Worm (Caenorhabditis elegans): ENCODE data around the gene nep-1.
A peak's percentile ranks its signal among the peaks of the same experiment; 100 is the strongest.

DNA sequence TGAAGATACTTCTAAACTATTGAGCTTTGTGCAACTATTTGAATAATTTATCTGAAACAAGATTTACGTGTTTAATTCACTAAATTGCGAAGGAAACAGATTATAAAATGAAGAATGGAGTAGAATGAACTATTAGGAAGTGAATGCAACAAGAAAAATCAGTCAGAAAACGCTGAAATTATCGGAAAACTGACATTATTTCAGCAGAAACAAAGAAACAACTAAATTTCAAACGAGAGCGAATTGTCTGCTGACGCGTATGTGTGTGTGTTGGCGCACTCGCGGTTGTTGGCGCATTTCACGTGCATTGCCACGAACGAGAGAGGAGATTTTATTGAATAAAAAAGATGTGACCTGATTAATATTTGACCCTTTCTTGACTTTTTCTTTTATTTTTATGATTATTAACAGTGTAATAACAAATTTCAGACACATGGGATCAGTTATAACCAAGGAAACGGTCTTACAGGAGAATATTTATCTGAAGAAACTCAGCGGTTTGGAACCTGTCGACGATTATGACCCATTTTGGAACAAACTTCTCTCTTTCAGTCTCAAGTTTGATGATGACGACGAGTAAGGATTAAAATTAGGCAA lies 19.0 kb upstream of the nep-1 start, which contains the start of the genes trr-1 and C47D12.2:
- TF ChIP-seq ceh-48 (tag; optimal IDR thresholded peaks at IDR 0.05) = no peak
- TF ChIP-seq unc-86 (tag; optimal IDR thresholded peaks at IDR 0.05) = no peak
- TF ChIP-seq ets-4 (tag; optimal IDR thresholded peaks at IDR 0.05) = no peak
- no peak for TF ChIP-seq dve-1 (tag; optimal IDR thresholded peaks at IDR 0.05)
- TF ChIP-seq pha-4 (tag; optimal IDR thresholded peaks at IDR 0.05) = no peak
- no peak for TF ChIP-seq F13H6.1 (tag; optimal IDR thresholded peaks at IDR 0.05)
- no peak for TF ChIP-seq nhr-11 (tag; optimal IDR thresholded peaks at IDR 0.05)
- TF ChIP-seq unc-42 (tag; optimal IDR thresholded peaks at IDR 0.05) = peak; percentile 69
- TF ChIP-seq ceh-2 (tag; optimal IDR thresholded peaks at IDR 0.05) = no peak
- no peak for TF ChIP-seq lin-11 (tag; optimal IDR thresholded peaks at IDR 0.05)
- TF ChIP-seq lim-6 (tag; optimal IDR thresholded peaks at IDR 0.05) = no peak
- no peak for TF ChIP-seq ceh-19 (GFP tag; optimal IDR thresholded peaks at IDR 0.05)
- TF ChIP-seq ceh-45 (GFP tag; IDR thresholded peaks at IDR 0.05) = no peak
- TF ChIP-seq che-1 (tag; optimal IDR thresholded peaks at IDR 0.05) = no peak
